Worm (Caenorhabditis elegans) whole organism, young adult: Measurements from ENCODE around the gene F20G2.5.

Source experiments
- ama-1 ChIP-seq, 3 experiments: fragments of 150-350 bp in 1 of 3; sonication (generic microtip) in 2 of 3; optimal IDR thresholded peaks; 2 replicates each; lab custom pipeline; 2014 to 2018; ENCODE audit warnings: missing biosample characterization in 2 of 3, missing genetic modification characterization in 2 of 3, missing genetic modification reagents in 2 of 3
- attf-3 ChIP-seq: fragments of 200-800 bp; sonication (Bioruptor generic); conservative IDR thresholded peaks from 2 replicates; pipeline ENCODE4 v1.3.6; 2022; ENCODE audit warnings: missing genetic modification reagents, missing genetic modification characterization, missing compliant biosample characterization
- hsf-1 ChIP-seq: fragments of 200-800 bp; sonication (Bioruptor generic); IDR thresholded peaks from 2 replicates; pipeline ENCODE4 v1.3.6; 2022; ENCODE audit warnings: missing genetic modification reagents, missing genetic modification characterization, missing compliant biosample characterization
- lin-35 ChIP-seq, 3 experiments: fragments of 150-350 bp in 2 of 3; sonication (generic microtip) in 1 of 3; optimal IDR thresholded peaks; 2 replicates each; lab custom pipeline; 2014 to 2018; ENCODE audit warnings: missing biosample characterization in 3 of 3, missing genetic modification characterization in 3 of 3, missing genetic modification reagents in 3 of 3
- tbp1 ChIP-seq: fragments of 200-800 bp; sonication (Bioruptor generic); optimal IDR thresholded peaks from 2 replicates; lab custom pipeline; 2018; ENCODE audit warnings: mild to moderate bottlenecking, missing genetic modification characterization, missing compliant biosample characterization
- zim-3 ChIP-seq: sonication (generic microtip); optimal IDR thresholded peaks from 2 replicates; lab custom pipeline; 2017; ENCODE audit warnings: mild to moderate bottlenecking, missing genetic modification characterization, moderate library complexity, missing compliant biosample characterization

ce11 chrV:13803902-13804301 lies 32.6 kb downstream of the F20G2.5 start, which contains the start of gene swan-2:
- TF ChIP-seq attf-3, result no peak
- no peak for TF ChIP-seq zim-3 (tag; lab: Kevin White, UChicago)
- no peak for TF ChIP-seq ama-1 (optimal IDR thresholded peaks at IDR 0.05; lab: Kevin White, UChicago)
- TF ChIP-seq ama-1 (GFP tag; optimal IDR thresholded peaks at IDR 0.05; lab: Kevin White, UChicago), result no peak
- TF ChIP-seq lin-35 (GFP tag; optimal IDR thresholded peaks at IDR 0.05; lab: Kevin White, UChicago), result no peak
- no peak for TF ChIP-seq tbp1 (GFP tag; lab: Kevin White, UChicago)
- no peak for TF ChIP-seq hsf-1 (GFP tag; lab: Robert Waterston, UW)
